Fruit fly (Drosophila melanogaster) whole organism, embryonic: ENCODE measurements around the gene CG31886.

ENCODE experiments used
- Ada2b ChIP-seq: fragments of 200-800 bp; sonication (Bioruptor generic); IDR thresholded peaks from 2 replicates; pipeline ENCODE4 v1.3.6; 2022; ENCODE audit warnings: missing biosample characterization, missing genetic modification characterization
- Aef1 ChIP-seq: fragments of 200-800 bp; sonication (Bioruptor generic); IDR thresholded peaks from 3 replicates; pipeline ENCODE4 v1.3.6; 2022; ENCODE audit warnings: missing biosample characterization, missing genetic modification characterization
- Atf6 ChIP-seq: fragments of 200-800 bp; sonication (Bioruptor generic); IDR thresholded peaks from 2 replicates; pipeline ENCODE4 v1.3.6; 2022; ENCODE audit warnings: missing biosample characterization, missing genetic modification characterization
- B-H2 ChIP-seq: fragments of 200-800 bp; sonication (Bioruptor generic); optimal IDR thresholded peaks from 2 replicates; lab custom pipeline; 2018; ENCODE audit warnings: missing biosample characterization, mild to moderate bottlenecking, missing genetic modification characterization
- BEAF-32 ChIP-seq: fragments of 200-800 bp; sonication (Bioruptor generic); optimal IDR thresholded peaks from 3 replicates; lab custom pipeline; 2017; ENCODE audit warnings: missing biosample characterization, missing genetic modification characterization, mild to moderate bottlenecking, moderate library complexity, missing genetic modification reagents
- Bgb ChIP-seq: fragments of 200-800 bp; sonication (Bioruptor generic); IDR thresholded peaks from 2 replicates; pipeline ENCODE4 v1.3.6; 2022; ENCODE audit warnings: missing biosample characterization, missing genetic modification characterization; ENCODE audit not compliant: partially characterized antibody
- CG10209 ChIP-seq: fragments of 200-800 bp; sonication (Bioruptor generic); optimal IDR thresholded peaks from 3 replicates; lab custom pipeline; 2017; ENCODE audit warnings: missing biosample characterization, mild to moderate bottlenecking, missing genetic modification characterization, missing genetic modification reagents
- CG11696 ChIP-seq: fragments of 200-800 bp; sonication (Bioruptor generic); IDR thresholded peaks from 2 replicates; pipeline ENCODE4 v1.3.6; 2022; ENCODE audit warnings: missing biosample characterization, missing genetic modification characterization
- CG12769 ChIP-seq: fragments of 200-800 bp; sonication (Bioruptor generic); optimal IDR thresholded peaks from 2 replicates; lab custom pipeline; 2019; ENCODE audit warnings: missing biosample characterization, mild to moderate bottlenecking, missing genetic modification characterization, moderate library complexity
- CG13287 ChIP-seq: fragments of 200-800 bp; sonication (Bioruptor generic); IDR thresholded peaks from 2 replicates; pipeline ENCODE4 v1.3.6; 2022; ENCODE audit warnings: missing biosample characterization, missing genetic modification characterization; ENCODE audit not compliant: partially characterized antibody
- CG1529 ChIP-seq: fragments of 200-800 bp; sonication (Bioruptor generic); optimal IDR thresholded peaks from 3 replicates; lab custom pipeline; 2018; ENCODE audit warnings: missing biosample characterization, missing genetic modification characterization
- CG18262 ChIP-seq: fragments of 200-800 bp; optimal IDR thresholded peaks from 3 replicates; lab custom pipeline; 2019; ENCODE audit warnings: missing biosample characterization, mild to moderate bottlenecking, missing genetic modification characterization, moderate library complexity
- CG1832 ChIP-seq: fragments of 200-800 bp; sonication (Bioruptor generic); optimal IDR thresholded peaks from 2 replicates; lab custom pipeline; 2017; ENCODE audit warnings: missing biosample characterization, mild to moderate bottlenecking, missing genetic modification characterization, inconsistent platforms
- CG2202 ChIP-seq: fragments of 200-800 bp; sonication (Bioruptor generic); optimal IDR thresholded peaks from 2 replicates; lab custom pipeline; 2018; ENCODE audit warnings: missing biosample characterization, mild to moderate bottlenecking, missing genetic modification characterization
- CG34422 ChIP-seq: fragments of 200-800 bp; sonication (Bioruptor generic); IDR thresholded peaks from 3 replicates; pipeline ENCODE4 v1.3.6; 2022; ENCODE audit warnings: missing biosample characterization, missing genetic modification characterization
- CG42726 ChIP-seq: fragments of 200-800 bp; sonication (Bioruptor generic); IDR thresholded peaks from 2 replicates; pipeline ENCODE4 v1.3.6; 2022; ENCODE audit warnings: missing biosample characterization, missing genetic modification characterization; ENCODE audit not compliant: partially characterized antibody
- CG4282 ChIP-seq: fragments of 200-800 bp; sonication (Bioruptor generic); optimal IDR thresholded peaks from 2 replicates; lab custom pipeline; 2016; ENCODE audit warnings: missing biosample characterization, missing genetic modification characterization
- CG4328 ChIP-seq: fragments of 200-800 bp; sonication (Bioruptor generic); optimal IDR thresholded peaks from 3 replicates; lab custom pipeline; 2017; ENCODE audit warnings: missing biosample characterization, missing genetic modification reagents, missing genetic modification characterization
- CG7839 ChIP-seq: fragments of 200-800 bp; sonication (Bioruptor generic); optimal IDR thresholded peaks from 3 replicates; lab custom pipeline; 2018; ENCODE audit warnings: missing biosample characterization, mild to moderate bottlenecking, missing genetic modification characterization, moderate library complexity
- CG8359 ChIP-seq: fragments of 200-800 bp; sonication (Bioruptor generic); optimal IDR thresholded peaks from 2 replicates; lab custom pipeline; 2017; ENCODE audit warnings: missing biosample characterization, mild to moderate bottlenecking, missing genetic modification characterization, borderline replicate concordance
- CG8478 ChIP-seq: fragments of >200 bp; optimal IDR thresholded peaks from 2 replicates; lab custom pipeline; 2018
- CG9609 ChIP-seq: fragments of 200-800 bp; sonication (Bioruptor generic); optimal IDR thresholded peaks from 3 replicates; lab custom pipeline; 2016; ENCODE audit warnings: missing biosample characterization, missing genetic modification characterization
- Chrac-16 ChIP-seq: fragments of 200-800 bp; sonication (Bioruptor generic); optimal IDR thresholded peaks from 3 replicates; lab custom pipeline; 2016; ENCODE audit warnings: missing biosample characterization, missing genetic modification characterization
- Dad ChIP-seq: fragments of 200-800 bp; sonication (Bioruptor generic); optimal IDR thresholded peaks from 3 replicates; lab custom pipeline; 2016; ENCODE audit warnings: missing biosample characterization, missing genetic modification characterization
- E2f2 ChIP-seq: fragments of 200-800 bp; sonication (Bioruptor generic); IDR thresholded peaks from 2 replicates; pipeline ENCODE4 v1.3.6; 2022; ENCODE audit warnings: missing biosample characterization, missing genetic modification characterization
- Elba2 ChIP-seq: fragments of 200-800 bp; sonication (Bioruptor generic); optimal IDR thresholded peaks from 3 replicates; lab custom pipeline; 2016; ENCODE audit warnings: missing biosample characterization, missing genetic modification characterization
- GATAe ChIP-seq: fragments of 200-800 bp; sonication (Bioruptor generic); conservative IDR thresholded peaks from 2 replicates; pipeline ENCODE4 v1.3.6; 2022; ENCODE audit warnings: missing biosample characterization, missing genetic modification characterization
- HLH4C ChIP-seq: fragments of 200-800 bp; sonication (Bioruptor generic); IDR thresholded peaks from 3 replicates; pipeline ENCODE4 v1.3.6; 2022; ENCODE audit warnings: missing biosample characterization, missing genetic modification characterization; ENCODE audit not compliant: partially characterized antibody
- HmgD ChIP-seq: fragments of 200-800 bp; sonication (Bioruptor generic); optimal IDR thresholded peaks from 3 replicates; lab custom pipeline; 2016; ENCODE audit warnings: missing biosample characterization, missing genetic modification characterization
- HmgZ ChIP-seq: fragments of 200-800 bp; sonication (Bioruptor generic); optimal IDR thresholded peaks from 2 replicates; lab custom pipeline; 2018; ENCODE audit warnings: missing biosample characterization, mild to moderate bottlenecking, missing genetic modification characterization
- Lhr ChIP-seq: fragments of 200-800 bp; sonication (Bioruptor generic); optimal IDR thresholded peaks from 3 replicates; lab custom pipeline; 2017; ENCODE audit warnings: mild to moderate bottlenecking, missing biosample characterization, missing genetic modification reagents, missing genetic modification characterization
- Rx ChIP-seq: fragments of 200-800 bp; sonication (Bioruptor generic); IDR thresholded peaks from 2 replicates; pipeline ENCODE4 v1.3.6; 2022; ENCODE audit warnings: missing biosample characterization, missing genetic modification characterization
- Sry-δ ChIP-seq: fragments of 200-800 bp; sonication (Bioruptor generic); optimal IDR thresholded peaks from 2 replicates; lab custom pipeline; 2016; ENCODE audit warnings: missing biosample characterization, missing genetic modification characterization
- chm ChIP-seq: fragments of 200-800 bp; sonication (Bioruptor generic); IDR thresholded peaks from 2 replicates; pipeline ENCODE4 v1.3.6; 2022; ENCODE audit warnings: missing biosample characterization, missing genetic modification characterization
- danr ChIP-seq: fragments of 200-800 bp; sonication (Bioruptor generic); IDR thresholded peaks from 2 replicates; pipeline ENCODE4 v1.3.6; 2022; ENCODE audit warnings: missing biosample characterization, missing genetic modification characterization
- dimm ChIP-seq: fragments of 200-800 bp; sonication (Bioruptor generic); IDR thresholded peaks from 2 replicates; pipeline ENCODE4 v1.3.6; 2022; ENCODE audit warnings: missing biosample characterization, missing genetic modification characterization
- fu2 ChIP-seq: fragments of 200-800 bp; sonication (Bioruptor generic); optimal IDR thresholded peaks from 2 replicates; lab custom pipeline; 2016; ENCODE audit warnings: missing biosample characterization, missing genetic modification characterization
- gcm2 ChIP-seq: fragments of 200-800 bp; sonication (Bioruptor generic); optimal IDR thresholded peaks from 2 replicates; lab custom pipeline; 2016; ENCODE audit warnings: missing biosample characterization, missing genetic modification characterization
- grau ChIP-seq: fragments of 200-800 bp; optimal IDR thresholded peaks from 3 replicates; lab custom pipeline; 2019; ENCODE audit warnings: missing biosample characterization, mild to moderate bottlenecking, missing genetic modification characterization, moderate library complexity
- h ChIP-seq: fragments of >200 bp; optimal IDR thresholded peaks from 2 replicates; lab custom pipeline; 2017
- insv ChIP-seq, 2 experiments: fragments of 200-800 bp; sonication (Bioruptor generic); optimal IDR thresholded peaks; 3 replicates each; lab custom pipeline; 2016 to 2018; ENCODE audit warnings: missing biosample characterization in 2 of 2, missing genetic modification characterization in 2 of 2
- jing ChIP-seq: fragments of 200-800 bp; sonication (Bioruptor generic); optimal IDR thresholded peaks from 2 replicates; lab custom pipeline; 2018; ENCODE audit warnings: missing biosample characterization, mild to moderate bottlenecking, missing genetic modification characterization
- mam ChIP-seq: fragments of 200-800 bp; sonication (Bioruptor generic); optimal IDR thresholded peaks from 3 replicates; lab custom pipeline; 2016; ENCODE audit warnings: missing biosample characterization, missing genetic modification characterization
- nmo ChIP-seq: fragments of 200-800 bp; sonication (Bioruptor generic); optimal IDR thresholded peaks from 2 replicates; lab custom pipeline; 2018; ENCODE audit warnings: missing biosample characterization, mild to moderate bottlenecking, missing genetic modification characterization, moderate library complexity
- pfk ChIP-seq: fragments of 200-800 bp; sonication (Bioruptor generic); optimal IDR thresholded peaks from 2 replicates; lab custom pipeline; 2018; ENCODE audit warnings: missing biosample characterization, mild to moderate bottlenecking, missing genetic modification characterization, moderate library complexity
- sim ChIP-seq: fragments of 200-800 bp; sonication (Bioruptor generic); IDR thresholded peaks from 2 replicates; pipeline ENCODE4 v1.3.6; 2022; ENCODE audit warnings: missing biosample characterization, missing genetic modification characterization
- so ChIP-seq: fragments of 200-800 bp; sonication (Bioruptor generic); IDR thresholded peaks from 3 replicates; pipeline ENCODE4 v1.3.6; 2022; ENCODE audit warnings: missing biosample characterization, missing genetic modification characterization
- ssp ChIP-seq: fragments of 200-800 bp; sonication (Bioruptor generic); IDR thresholded peaks from 2 replicates; pipeline ENCODE4 v1.3.6; 2022; ENCODE audit warnings: missing biosample characterization, missing genetic modification characterization
- zfh2 ChIP-seq: fragments of 200-800 bp; sonication (Bioruptor generic); optimal IDR thresholded peaks from 2 replicates; lab custom pipeline; 2016; ENCODE audit warnings: missing biosample characterization, missing genetic modification characterization

The CG31886 gene

dm6 chr2L:8952194-8953037, 6.4 kb downstream of the CG31886 start:
- TF ChIP-seq insv (GFP tag; optimal IDR thresholded peaks at IDR 0.05; lab: Kevin White, UChicago), result peak; percentile 52 to 93
- no peak; the same call in 2 of the 3 replicates for TF ChIP-seq HLH4C (GFP tag; lab: Robert Waterston, UW)
- TF ChIP-seq Elba2, result peak; percentile 26
- peak; percentile 44; the same call in 2 of the 3 replicates for TF ChIP-seq Aef1 (GFP tag; lab: Robert Waterston, UW)
- TF ChIP-seq ssp (GFP tag; lab: Robert Waterston, UW), result no peak
- TF ChIP-seq E2f2, result peak; percentile 58
- no peak for TF ChIP-seq CG8478 (lab: Kevin White, UChicago)
- peak; percentile 11 for TF ChIP-seq gcm2 (GFP tag; lab: Kevin White, UChicago)
- no peak for TF ChIP-seq CG1832 (GFP tag; lab: Kevin White, UChicago)
- TF ChIP-seq dimm (GFP tag; lab: Robert Waterston, UW), result no peak
- TF ChIP-seq grau (tag; lab: Kevin White, UChicago), result peak; percentile 47
- 0 out of 2 replicates have a peak, but pooled peaks have one; percentile 24 for TF ChIP-seq Rx (GFP tag; lab: Robert Waterston, UW)
- peak; percentile 44 for TF ChIP-seq Lhr
- peak; percentile 10 for TF ChIP-seq CG4282 (GFP tag; lab: Kevin White, UChicago)
- TF ChIP-seq Bgb (GFP tag; lab: Robert Waterston, UW), result peak; percentile 81
- TF ChIP-seq so, result no peak
- TF ChIP-seq CG10209 (GFP tag; lab: Kevin White, UChicago), result peak; percentile 14
- peak; percentile 44; the same call in 1 of the 2 replicates for TF ChIP-seq GATAe (GFP tag; lab: Robert Waterston, UW)
- peak; percentile 11 for TF ChIP-seq BEAF-32 (GFP tag; lab: Kevin White, UChicago)
- peak; percentile 40 for TF ChIP-seq HmgZ (tag; lab: Kevin White, UChicago)
- peak; percentile 51 for TF ChIP-seq CG7839 (tag; lab: Kevin White, UChicago)
- peak; percentile 20; the same call in 1 of the 2 replicates for TF ChIP-seq sim
- TF ChIP-seq CG18262 (tag; lab: Kevin White, UChicago), result peak; percentile 37
- no peak for TF ChIP-seq jing (GFP tag; lab: Kevin White, UChicago)
- peak; percentile 37 for TF ChIP-seq zfh2 (GFP tag; lab: Kevin White, UChicago)
- peak; percentile 66 for TF ChIP-seq Atf6
- no peak; the same call in 1 of the 2 replicates for TF ChIP-seq CG42726 (GFP tag; lab: Robert Waterston, UW)
- TF ChIP-seq CG34422, result 0 out of 3 replicates have a peak, but pooled peaks have one; percentile 50
- peak; percentile 9 for TF ChIP-seq fu2 (GFP tag; lab: Kevin White, UChicago)
- TF ChIP-seq chm (GFP tag; lab: Robert Waterston, UW), result 0 out of 2 replicates have a peak, but pooled peaks have one; percentile 17
- no peak for TF ChIP-seq B-H2 (GFP tag; lab: Kevin White, UChicago)
- no peak for TF ChIP-seq h (lab: Kevin White, UChicago)
- TF ChIP-seq HmgD (GFP tag; lab: Kevin White, UChicago), result peak; percentile 49
- TF ChIP-seq Dad, result no peak
- no peak for TF ChIP-seq pfk (GFP tag; lab: Kevin White, UChicago)
- peak; percentile 14 for TF ChIP-seq nmo
- TF ChIP-seq Chrac-16 (GFP tag; lab: Kevin White, UChicago), result peak; percentile 55
- TF ChIP-seq CG12769, result peak; percentile 56
- peak; percentile 46; the same call in 1 of the 2 replicates for TF ChIP-seq CG13287 (GFP tag; lab: Robert Waterston, UW)
- peak; percentile 46 for TF ChIP-seq CG9609
- peak; percentile 15 for TF ChIP-seq CG4328
- TF ChIP-seq CG1529 (GFP tag; lab: Kevin White, UChicago), result no peak
- TF ChIP-seq CG11696 (GFP tag; lab: Robert Waterston, UW), result no peak
- peak; percentile 35; the same call in 1 of the 2 replicates for TF ChIP-seq danr (GFP tag; lab: Robert Waterston, UW)
- TF ChIP-seq Sry-δ (GFP tag; lab: Kevin White, UChicago), result peak; percentile 10
- TF ChIP-seq CG2202 (tag; lab: Kevin White, UChicago), result peak; percentile 27
- TF ChIP-seq CG8359, result no peak
- peak; percentile 9 for TF ChIP-seq mam
- peak; percentile 27; the same call in 1 of the 2 replicates for TF ChIP-seq Ada2b
